Worm (Caenorhabditis elegans): ENCODE data around the gene maa-1.

DNA sequence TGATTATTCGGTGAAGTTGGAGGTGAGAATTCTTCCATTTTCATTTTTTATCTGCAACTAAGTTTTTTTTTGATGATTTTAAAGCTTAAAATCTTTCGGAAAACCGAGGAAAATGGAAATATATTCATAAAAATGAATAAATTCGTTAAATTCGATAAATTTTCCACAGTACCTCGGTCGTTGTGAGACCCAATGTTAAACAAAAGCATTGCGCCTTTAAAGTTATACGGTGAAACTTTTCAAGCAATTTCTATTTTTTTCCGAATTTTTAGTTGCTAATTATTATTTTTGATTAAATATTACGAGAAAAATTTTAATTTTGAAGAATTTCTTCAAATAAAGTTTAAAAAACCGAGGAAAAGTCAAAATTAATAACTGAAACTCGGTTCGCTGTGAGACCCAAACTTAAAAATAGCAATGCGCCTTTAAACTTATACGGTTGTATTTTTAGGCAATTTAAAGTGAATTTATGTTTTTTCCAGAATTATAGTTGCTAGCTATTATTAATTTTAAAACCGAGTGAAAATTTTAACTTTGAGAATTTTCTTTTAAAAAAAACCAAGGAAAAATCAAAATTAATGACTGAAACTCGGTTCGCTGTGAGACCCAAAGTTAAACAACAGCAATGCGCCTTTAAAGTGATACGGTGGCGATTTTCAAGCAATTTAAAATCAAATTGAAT, 47.0 kb upstream of the maa-1 start, which contains the start of gene taf-12:
- TF ChIP-seq aly-2 (tag; optimal IDR thresholded peaks at IDR 0.05) (no peak), nhr-12 (tag; optimal IDR thresholded peaks at IDR 0.05) (no peak), ztf-11 (tag; optimal IDR thresholded peaks at IDR 0.05) (no peak), ama-1 (optimal IDR thresholded peaks at IDR 0.05) (no peak), fkh-10 (GFP tag; optimal IDR thresholded peaks at IDR 0.05) (no peak), nhr-25 (tag; optimal IDR thresholded peaks at IDR 0.05) (no peak), pha-4 (tag; optimal IDR thresholded peaks at IDR 0.05) (no peak), egl-27 (tag; optimal IDR thresholded peaks at IDR 0.05) (no peak), jun-1 (tag; optimal IDR thresholded peaks at IDR 0.05) (no peak), ceh-9 (tag; optimal IDR thresholded peaks at IDR 0.05) (no peak), elt-3 (tag; optimal IDR thresholded peaks at IDR 0.05) (no peak), mml-1 (tag; optimal IDR thresholded peaks at IDR 0.05) (no peak)

All from whole organism, L3 larva.